Fruit fly (Drosophila melanogaster) whole organism, embryonic: ENCODE data around the gene Bacc.

Experiments used
- Adf1 ChIP-seq: fragments of 200-800 bp; sonication (Bioruptor generic); IDR thresholded peaks from 2 replicates; pipeline ENCODE4 v1.3.6; 2022; ENCODE audit warnings: missing biosample characterization, missing genetic modification characterization
- Aef1 ChIP-seq: fragments of 200-800 bp; sonication (Bioruptor generic); IDR thresholded peaks from 3 replicates; pipeline ENCODE4 v1.3.6; 2022; ENCODE audit warnings: missing biosample characterization, missing genetic modification characterization
- Atf3 ChIP-seq: fragments of 200-800 bp; sonication (Bioruptor generic); optimal IDR thresholded peaks from 3 replicates; lab custom pipeline; 2016; ENCODE audit warnings: missing biosample characterization, missing genetic modification characterization
- CG10366 ChIP-seq: fragments of 200-800 bp; sonication (Bioruptor generic); IDR thresholded peaks from 2 replicates; pipeline ENCODE4 v1.3.6; 2022; ENCODE audit warnings: missing biosample characterization, missing genetic modification characterization
- CG13287 ChIP-seq: fragments of 200-800 bp; sonication (Bioruptor generic); IDR thresholded peaks from 2 replicates; pipeline ENCODE4 v1.3.6; 2022; ENCODE audit warnings: missing biosample characterization, missing genetic modification characterization; ENCODE audit not compliant: partially characterized antibody
- CG13296 ChIP-seq: fragments of 200-800 bp; sonication (Bioruptor generic); optimal IDR thresholded peaks from 3 replicates; lab custom pipeline; 2018; ENCODE audit warnings: missing biosample characterization, mild to moderate bottlenecking, missing genetic modification characterization
- CG14667 ChIP-seq: fragments of 200-800 bp; sonication (Bioruptor generic); IDR thresholded peaks from 2 replicates; pipeline ENCODE4 v1.3.6; 2022; ENCODE audit warnings: missing biosample characterization, missing genetic modification characterization
- CG15269 ChIP-seq: fragments of 200-800 bp; sonication (Bioruptor generic); optimal IDR thresholded peaks from 2 replicates; lab custom pipeline; 2018; ENCODE audit warnings: missing biosample characterization, mild to moderate bottlenecking, missing genetic modification characterization, moderate library complexity
- CG1603 ChIP-seq: fragments of 200-800 bp; sonication (Bioruptor generic); optimal IDR thresholded peaks from 2 replicates; lab custom pipeline; 2019; ENCODE audit warnings: missing biosample characterization, mild to moderate bottlenecking, missing genetic modification characterization, moderate library complexity
- CG17328 ChIP-seq: fragments of 200-800 bp; sonication (Bioruptor generic); IDR thresholded peaks from 2 replicates; pipeline ENCODE4 v1.3.6; 2022; ENCODE audit warnings: missing biosample characterization, missing genetic modification characterization
- CG17359 ChIP-seq: fragments of 200-800 bp; sonication (Bioruptor generic); optimal IDR thresholded peaks from 3 replicates; lab custom pipeline; 2018; ENCODE audit warnings: missing biosample characterization, mild to moderate bottlenecking, missing genetic modification characterization, moderate library complexity
- CG2875 ChIP-seq: fragments of 200-800 bp; sonication (Bioruptor generic); optimal IDR thresholded peaks from 2 replicates; lab custom pipeline; 2017; ENCODE audit warnings: missing biosample characterization, mild to moderate bottlenecking, missing genetic modification characterization, missing genetic modification reagents
- CG32532 ChIP-seq: fragments of 200-800 bp; sonication (Bioruptor generic); IDR thresholded peaks from 2 replicates; pipeline ENCODE4 v1.3.6; 2022; ENCODE audit warnings: missing biosample characterization, missing genetic modification characterization
- CG3726 ChIP-seq: fragments of 200-800 bp; sonication (Bioruptor generic); IDR thresholded peaks from 3 replicates; pipeline ENCODE4, ENCODE4 v1.3.6; 2022; ENCODE audit warnings: missing biosample characterization, missing genetic modification characterization
- CG6272 ChIP-seq: fragments of 200-800 bp; sonication (Bioruptor generic); IDR thresholded peaks from 2 replicates; pipeline ENCODE4 v1.3.6; 2022; ENCODE audit warnings: missing biosample characterization, missing genetic modification characterization
- CG6689 ChIP-seq: fragments of 200-800 bp; sonication (Bioruptor generic); IDR thresholded peaks from 2 replicates; pipeline ENCODE4 v1.3.6; 2022; ENCODE audit warnings: missing biosample characterization, missing genetic modification characterization
- CG9932 ChIP-seq: fragments of 200-800 bp; sonication (Bioruptor generic); IDR thresholded peaks from 2 replicates; pipeline ENCODE4 v1.3.6; 2022; ENCODE audit warnings: missing biosample characterization, missing genetic modification characterization
- D19A ChIP-seq: fragments of 200-800 bp; optimal IDR thresholded peaks from 3 replicates; lab custom pipeline; 2019; ENCODE audit warnings: missing biosample characterization, mild to moderate bottlenecking, missing genetic modification characterization, moderate library complexity
- Dek ChIP-seq: fragments of 200-800 bp; sonication (Bioruptor generic); optimal IDR thresholded peaks from 3 replicates; lab custom pipeline; 2019; ENCODE audit warnings: missing biosample characterization, mild to moderate bottlenecking, missing genetic modification characterization, moderate library complexity
- Dip3 ChIP-seq: fragments of 200-800 bp; sonication (Bioruptor generic); optimal IDR thresholded peaks from 3 replicates; lab custom pipeline; 2016; ENCODE audit warnings: missing biosample characterization, missing genetic modification characterization
- Drgx ChIP-seq: fragments of 200-800 bp; sonication (Bioruptor generic); IDR thresholded peaks from 2 replicates; pipeline ENCODE4 v1.3.6; 2022; ENCODE audit warnings: missing biosample characterization, missing genetic modification characterization
- Ets65A ChIP-seq: fragments of 200-800 bp; sonication (Bioruptor generic); peaks from one replicate; lab custom pipeline; 2016; ENCODE audit warnings: missing biosample characterization, missing genetic modification characterization
- HLH54F ChIP-seq: fragments of 200-800 bp; sonication (Bioruptor generic); optimal IDR thresholded peaks from 3 replicates; lab custom pipeline; 2016; ENCODE audit warnings: missing biosample characterization, missing genetic modification characterization
- Hmr ChIP-seq: fragments of 200-800 bp; sonication (Bioruptor generic); optimal IDR thresholded peaks from 3 replicates; lab custom pipeline; 2017; ENCODE audit warnings: mild to moderate bottlenecking, missing biosample characterization, missing genetic modification reagents, missing genetic modification characterization
- Mad ChIP-seq: fragments of 200-800 bp; sonication (Bioruptor generic); optimal IDR thresholded peaks from 2 replicates; lab custom pipeline; 2016; ENCODE audit warnings: missing biosample characterization, missing genetic modification characterization
- NK7.1 ChIP-seq: fragments of 200-800 bp; sonication (Bioruptor generic); optimal IDR thresholded peaks from 3 replicates; lab custom pipeline; 2016; ENCODE audit warnings: missing biosample characterization, missing genetic modification characterization
- Nf-YA ChIP-seq: fragments of 200-800 bp; sonication (Bioruptor generic); IDR thresholded peaks from 2 replicates; pipeline ENCODE4 v1.3.6; 2022; ENCODE audit warnings: missing biosample characterization, missing genetic modification characterization
- abd-A ChIP-seq: fragments of 200-800 bp; sonication (Bioruptor generic); optimal IDR thresholded peaks from 3 replicates; lab custom pipeline; 2019; ENCODE audit warnings: missing biosample characterization, mild to moderate bottlenecking, missing genetic modification characterization, moderate library complexity
- ara ChIP-seq: fragments of 200-800 bp; sonication (Bioruptor generic); IDR thresholded peaks from 2 replicates; pipeline ENCODE4 v1.3.6; 2022; ENCODE audit warnings: missing biosample characterization, missing genetic modification characterization
- ase ChIP-seq: fragments of 200-800 bp; sonication (Bioruptor generic); IDR thresholded peaks from 3 replicates; pipeline ENCODE4 v1.3.6; 2022; ENCODE audit warnings: missing biosample characterization, missing genetic modification characterization
- ash1 ChIP-seq: fragments of 200-800 bp; sonication (Bioruptor generic); optimal IDR thresholded peaks from 2 replicates; lab custom pipeline; 2018; ENCODE audit warnings: missing biosample characterization, mild to moderate bottlenecking, missing genetic modification characterization
- bcd ChIP-seq: fragments of 200-800 bp; sonication (Bioruptor generic); optimal IDR thresholded peaks from 2 replicates; lab custom pipeline; 2017; ENCODE audit warnings: missing biosample characterization, mild to moderate bottlenecking, missing genetic modification characterization
- chif ChIP-seq, 2 experiments: fragments of 200-800 bp; sonication (Bioruptor generic); optimal IDR thresholded peaks; 3 replicates each; lab custom pipeline; 2016; ENCODE audit warnings: missing biosample characterization in 2 of 2, missing genetic modification characterization in 2 of 2
- dimm ChIP-seq: fragments of 200-800 bp; sonication (Bioruptor generic); IDR thresholded peaks from 2 replicates; pipeline ENCODE4 v1.3.6; 2022; ENCODE audit warnings: missing biosample characterization, missing genetic modification characterization
- emc ChIP-seq: fragments of 200-800 bp; sonication (Bioruptor generic); optimal IDR thresholded peaks from 2 replicates; lab custom pipeline; 2016; ENCODE audit warnings: missing biosample characterization, missing genetic modification characterization
- esg ChIP-seq: fragments of 200-800 bp; sonication (Bioruptor generic); conservative IDR thresholded peaks from 2 replicates; pipeline ENCODE4 v1.3.6; 2022; ENCODE audit warnings: missing biosample characterization, missing genetic modification characterization
- fd102C ChIP-seq: fragments of 200-800 bp; sonication (Bioruptor generic); optimal IDR thresholded peaks from 2 replicates; lab custom pipeline; 2018; ENCODE audit warnings: missing biosample characterization, mild to moderate bottlenecking, missing genetic modification characterization, moderate library complexity
- gcm2 ChIP-seq: fragments of 200-800 bp; sonication (Bioruptor generic); optimal IDR thresholded peaks from 2 replicates; lab custom pipeline; 2016; ENCODE audit warnings: missing biosample characterization, missing genetic modification characterization
- grn ChIP-seq: fragments of 200-800 bp; sonication (Bioruptor generic); optimal IDR thresholded peaks from 3 replicates; lab custom pipeline; 2017; ENCODE audit warnings: missing biosample characterization, missing genetic modification characterization
- h ChIP-seq: fragments of >200 bp; optimal IDR thresholded peaks from 2 replicates; lab custom pipeline; 2017
- lbe ChIP-seq: fragments of 200-800 bp; sonication (Bioruptor generic); optimal IDR thresholded peaks from 2 replicates; lab custom pipeline; 2016; ENCODE audit warnings: missing biosample characterization, mild to moderate bottlenecking, missing genetic modification characterization
- lilli ChIP-seq: fragments of 200-800 bp; sonication (Bioruptor generic); optimal IDR thresholded peaks from 3 replicates; lab custom pipeline; 2016; ENCODE audit warnings: missing biosample characterization, missing genetic modification characterization
- nom ChIP-seq: fragments of 200-800 bp; sonication (Bioruptor generic); optimal IDR thresholded peaks from 2 replicates; lab custom pipeline; 2017; ENCODE audit warnings: missing biosample characterization, missing genetic modification characterization, mild to moderate bottlenecking, moderate library complexity, missing genetic modification reagents
- phol ChIP-seq: fragments of 200-800 bp; sonication (Bioruptor generic); optimal IDR thresholded peaks from 3 replicates; lab custom pipeline; 2018; ENCODE audit warnings: missing biosample characterization, mild to moderate bottlenecking, missing genetic modification characterization, moderate library complexity
- pros ChIP-seq: fragments of 200-800 bp; sonication (Bioruptor generic); optimal IDR thresholded peaks from 3 replicates; lab custom pipeline; 2019; ENCODE audit warnings: missing biosample characterization, mild to moderate bottlenecking, missing genetic modification characterization, moderate library complexity
- pum ChIP-seq: fragments of 200-800 bp; sonication (Bioruptor generic); optimal IDR thresholded peaks from 2 replicates; lab custom pipeline; 2016; ENCODE audit warnings: missing biosample characterization, missing genetic modification characterization
- run ChIP-seq: fragments of 200-800 bp; sonication (Bioruptor generic); optimal IDR thresholded peaks from 3 replicates; lab custom pipeline; 2018; ENCODE audit warnings: missing biosample characterization, mild to moderate bottlenecking, missing genetic modification characterization
- salm ChIP-seq: fragments of 200-800 bp; sonication (Bioruptor generic); optimal IDR thresholded peaks from 2 replicates; lab custom pipeline; 2018; ENCODE audit warnings: missing biosample characterization, mild to moderate bottlenecking, missing genetic modification characterization
- sima ChIP-seq: fragments of 200-800 bp; sonication (Bioruptor generic); optimal IDR thresholded peaks from 2 replicates; lab custom pipeline; 2016; ENCODE audit warnings: missing biosample characterization, missing genetic modification characterization
- tin ChIP-seq: fragments of 200-800 bp; sonication (Bioruptor generic); optimal IDR thresholded peaks from 3 replicates; lab custom pipeline; 2016; ENCODE audit warnings: missing biosample characterization, missing genetic modification characterization
- usp ChIP-seq: fragments of >200 bp; optimal IDR thresholded peaks from 2 replicates; lab custom pipeline; 2017; ENCODE audit warnings: missing biosample characterization, missing genetic modification characterization
- vnd ChIP-seq: fragments of 200-800 bp; sonication (Bioruptor generic); IDR thresholded peaks from 3 replicates; pipeline ENCODE4 v1.3.6; 2022; ENCODE audit warnings: missing biosample characterization, missing genetic modification characterization; ENCODE audit not compliant: partially characterized antibody
- yki ChIP-seq: fragments of >200 bp; optimal IDR thresholded peaks from 3 replicates; lab custom pipeline; 2018

Gene Bacc

DNA sequence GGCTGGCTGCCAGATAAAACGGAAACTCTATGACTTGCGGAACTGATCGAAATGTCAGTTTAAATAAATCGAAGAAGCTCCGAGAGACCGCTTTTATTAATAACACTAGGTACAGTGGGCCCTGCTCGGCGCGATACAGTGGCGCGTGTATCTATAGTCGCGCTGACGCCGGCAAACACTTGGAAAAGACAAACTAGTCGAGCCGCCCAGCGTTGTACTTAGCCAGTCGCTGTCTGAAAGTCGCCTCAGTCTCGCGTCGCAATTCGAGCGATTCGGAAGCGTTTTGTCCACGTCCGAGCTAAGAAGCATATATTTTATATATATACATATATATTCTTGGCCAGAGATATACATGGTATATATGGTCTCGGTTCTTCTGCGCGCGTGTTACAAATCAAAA, 22.4 kb upstream of the Bacc start (continued):
- TF ChIP-seq CG17359 (tag; lab: Kevin White, UChicago) = peak; percentile 43
- peak; percentile 73 for TF ChIP-seq Ets65A
- TF ChIP-seq Dip3 (GFP tag; lab: Kevin White, UChicago) = peak; percentile 37
- TF ChIP-seq pros (GFP tag; lab: Kevin White, UChicago) = no peak
- TF ChIP-seq gcm2 (GFP tag; lab: Kevin White, UChicago) = no peak
- TF ChIP-seq CG15269 = peak; percentile 60
- no peak for TF ChIP-seq run
- peak; percentile 86 for TF ChIP-seq CG32532 (GFP tag; lab: Robert Waterston, UW)
- TF ChIP-seq vnd (GFP tag; lab: Robert Waterston, UW) = no peak
- TF ChIP-seq tin = peak; percentile 40
- TF ChIP-seq ash1 (GFP tag; lab: Kevin White, UChicago) = no peak
- TF ChIP-seq NK7.1 (GFP tag; lab: Kevin White, UChicago) = no peak
- TF ChIP-seq CG14667 (GFP tag; lab: Robert Waterston, UW) = peak; percentile 44; the same call in 1 of the 2 replicates
- TF ChIP-seq Drgx = peak; percentile 68
- no peak for TF ChIP-seq chif (GFP tag; optimal IDR thresholded peaks at IDR 0.05; lab: Kevin White, UChicago)
- peak; percentile 18 for TF ChIP-seq Mad (GFP tag; lab: Kevin White, UChicago)
- TF ChIP-seq CG3726 = no peak
- no peak for TF ChIP-seq ara (GFP tag; lab: Robert Waterston, UW)
- TF ChIP-seq lilli = peak; percentile 42
- TF ChIP-seq CG13287 (GFP tag; lab: Robert Waterston, UW) = peak; percentile 13; the same call in 1 of the 2 replicates
- no peak for TF ChIP-seq fd102C (GFP tag; lab: Kevin White, UChicago)
- TF ChIP-seq grn = no peak
- TF ChIP-seq bcd (GFP tag; lab: Kevin White, UChicago) = peak; percentile 50
- TF ChIP-seq D19A = no peak
- 0 out of 2 replicates have a peak, but pooled peaks have one; percentile 10 for TF ChIP-seq CG6272 (GFP tag; lab: Robert Waterston, UW)
- TF ChIP-seq emc (GFP tag; lab: Kevin White, UChicago) = no peak
- 0 out of 2 replicates have a peak, but pooled peaks have one; percentile 21 for TF ChIP-seq esg (GFP tag; lab: Robert Waterston, UW)
- no peak for TF ChIP-seq dimm (GFP tag; lab: Robert Waterston, UW)
- no peak for TF ChIP-seq Atf3 (GFP tag; lab: Kevin White, UChicago)
- TF ChIP-seq Nf-YA = no peak
- no peak for TF ChIP-seq lbe (GFP tag; lab: Kevin White, UChicago)
- TF ChIP-seq CG2875 = no peak
- TF ChIP-seq h = no peak
- peak; percentile 61 for TF ChIP-seq Hmr
- TF ChIP-seq nom (GFP tag; lab: Kevin White, UChicago) = no peak
- TF ChIP-seq sima = no peak
- no peak for TF ChIP-seq abd-A (tag; lab: Kevin White, UChicago)
- TF ChIP-seq Aef1 = no peak
- TF ChIP-seq usp = no peak
- 0 out of 3 replicates have a peak, but pooled peaks have one; percentile 28 for TF ChIP-seq ase (GFP tag; lab: Robert Waterston, UW)
- peak; percentile 51 for TF ChIP-seq Dek
- TF ChIP-seq yki (lab: Kevin White, UChicago) = no peak
- 0 out of 2 replicates have a peak, but pooled peaks have one; percentile 24 for TF ChIP-seq Adf1 (GFP tag; lab: Robert Waterston, UW)
- no peak for TF ChIP-seq salm (tag; lab: Kevin White, UChicago)
- no peak for TF ChIP-seq pum
- TF ChIP-seq CG6689 (GFP tag; lab: Robert Waterston, UW) = no peak
- TF ChIP-seq HLH54F = no peak
- TF ChIP-seq CG1603 (tag; lab: Kevin White, UChicago) = peak; percentile 6
- no peak for TF ChIP-seq phol (tag; lab: Kevin White, UChicago)
- peak; percentile 75 for TF ChIP-seq CG9932 (GFP tag; lab: Robert Waterston, UW)
- TF ChIP-seq CG17328 = no peak
- peak; percentile 39; the same call in 1 of the 2 replicates for TF ChIP-seq CG10366
- peak; percentile 68 for TF ChIP-seq CG13296 (GFP tag; lab: Kevin White, UChicago)
